Worm (Caenorhabditis elegans) whole organism, young adult: Measurements from ENCODE around the gene C34F6.9.
A peak's percentile ranks its signal among the peaks of the same experiment; 100 is the strongest.

Experiments
- B0035.1 ChIP-seq: sonication (generic microtip); optimal IDR thresholded peaks from 2 replicates; lab custom pipeline; 2016; ENCODE audit warnings: missing genetic modification characterization, mild to moderate bottlenecking, missing compliant biosample characterization, missing genotype, missing genetic modification reagents
- B0261.1 ChIP-seq: sonication (generic microtip); optimal IDR thresholded peaks from 2 replicates; lab custom pipeline; 2016; ENCODE audit warnings: mild to moderate bottlenecking, missing genetic modification characterization, moderate library complexity, missing compliant biosample characterization
- B0336.3 ChIP-seq: fragments of 200-800 bp; sonication (Bioruptor generic); IDR thresholded peaks from 2 replicates; pipeline ENCODE4 v1.3.6; 2022; ENCODE audit warnings: missing genetic modification characterization, missing compliant biosample characterization
- D2030.7 ChIP-seq: fragments of 200-800 bp; sonication (Bioruptor generic); IDR thresholded peaks from 2 replicates; pipeline ENCODE4 v1.3.6; 2022; ENCODE audit warnings: missing genetic modification reagents, missing genetic modification characterization, missing compliant biosample characterization
- F33H1.4 ChIP-seq: fragments of 200-800 bp; sonication (Bioruptor generic); IDR thresholded peaks from 2 replicates; pipeline ENCODE4 v1.3.6; 2022; ENCODE audit warnings: missing genetic modification reagents, missing genetic modification characterization, missing compliant biosample characterization
- F37B4.10 ChIP-seq: fragments of 200-800 bp; sonication (Bioruptor generic); IDR thresholded peaks from 2 replicates; pipeline ENCODE4 v1.3.6; 2022; ENCODE audit warnings: missing genetic modification characterization, missing compliant biosample characterization
- F39B2.1 ChIP-seq: fragments of 200-800 bp; sonication (Bioruptor generic); IDR thresholded peaks from 2 replicates; pipeline ENCODE4 v1.3.6; 2022; ENCODE audit warnings: missing genetic modification reagents, missing genetic modification characterization, missing compliant biosample characterization
- T26A5.8 ChIP-seq: sonication (generic microtip); optimal IDR thresholded peaks from 2 replicates; lab custom pipeline; 2016; ENCODE audit warnings: missing genetic modification characterization, missing compliant biosample characterization
- Y53G8AR.9 ChIP-seq: fragments of 200-800 bp; sonication (Bioruptor generic); conservative IDR thresholded peaks from 2 replicates; pipeline ENCODE4 v1.3.6; 2022; ENCODE audit warnings: missing genetic modification reagents, missing genetic modification characterization, missing compliant biosample characterization
- Y79H2A.3 ChIP-seq: fragments of 200-800 bp; sonication (Bioruptor generic); conservative IDR thresholded peaks from 2 replicates; pipeline ENCODE4 v1.3.6; 2022; ENCODE audit warnings: missing genetic modification reagents, missing genetic modification characterization, missing compliant biosample characterization
- akir-1 ChIP-seq: fragments of 200-800 bp; sonication (Bioruptor generic); optimal IDR thresholded peaks from 2 replicates; lab custom pipeline; 2018; ENCODE audit warnings: mild to moderate bottlenecking, missing genetic modification characterization, moderate library complexity, missing compliant biosample characterization
- atf-7 ChIP-seq: sonication (generic microtip); optimal IDR thresholded peaks from 2 replicates; lab custom pipeline; 2017; ENCODE audit warnings: mild to moderate bottlenecking, missing genetic modification characterization, missing compliant biosample characterization
- cebp-2 ChIP-seq: fragments of 200-800 bp; sonication (Bioruptor generic); IDR thresholded peaks from 2 replicates; pipeline ENCODE4 v1.3.6; 2022; ENCODE audit warnings: missing genetic modification characterization, missing compliant biosample characterization
- egl-18 ChIP-seq: fragments of 200-800 bp; sonication (Bioruptor generic); IDR thresholded peaks from 2 replicates; pipeline ENCODE4 v1.3.6; 2022; ENCODE audit warnings: missing genetic modification reagents, missing genetic modification characterization, missing compliant biosample characterization
- egrh-3 ChIP-seq: fragments of 200-800 bp; sonication (Bioruptor generic); IDR thresholded peaks from 2 replicates; pipeline ENCODE4 v1.3.6; 2022; ENCODE audit warnings: missing genetic modification reagents, missing genetic modification characterization, missing compliant biosample characterization
- fkh-3 ChIP-seq: sonication (generic microtip); optimal IDR thresholded peaks from 2 replicates; lab custom pipeline; 2016; ENCODE audit warnings: mild to moderate bottlenecking, missing genetic modification characterization, missing compliant biosample characterization
- hmg-20 ChIP-seq: fragments of 200-800 bp; sonication (Bioruptor generic); IDR thresholded peaks from 2 replicates; pipeline ENCODE4 v1.3.6; 2022; ENCODE audit warnings: missing genetic modification reagents, missing genetic modification characterization, missing compliant biosample characterization
- lag-1 ChIP-seq: fragments of 200-800 bp; sonication (Bioruptor generic); IDR thresholded peaks from 2 replicates; pipeline ENCODE4 v1.3.6; 2022; ENCODE audit warnings: missing genetic modification reagents, missing genetic modification characterization, missing compliant biosample characterization
- let-607 ChIP-seq, 2 experiments: fragments of 200-800 bp in 1 of 2; sonication (Bioruptor generic) in 1 of 2; sonication (generic microtip) in 1 of 2; optimal IDR thresholded peaks; 2 replicates each; lab custom pipeline; 2016 to 2018; ENCODE audit warnings: mild to moderate bottlenecking in 2 of 2, missing compliant biosample characterization in 2 of 2, missing genetic modification characterization in 2 of 2, moderate library complexity in 2 of 2, missing genotype in 1 of 2
- lin-26 ChIP-seq: fragments of 200-800 bp; sonication (Bioruptor generic); IDR thresholded peaks from 2 replicates; pipeline ENCODE4 v1.3.6; 2022; ENCODE audit warnings: missing genetic modification reagents, missing genetic modification characterization, missing compliant biosample characterization
- madf-3 ChIP-seq: fragments of 200-800 bp; sonication (Bioruptor generic); IDR thresholded peaks from 2 replicates; pipeline ENCODE4 v1.3.6; 2022; ENCODE audit warnings: missing genetic modification reagents, missing genetic modification characterization, missing compliant biosample characterization
- mcd-1 ChIP-seq: fragments of 200-800 bp; sonication (Bioruptor generic); IDR thresholded peaks from 2 replicates; pipeline ENCODE4 v1.3.6; 2022; ENCODE audit warnings: missing genetic modification reagents, missing genetic modification characterization, missing compliant biosample characterization
- mxl-1 ChIP-seq: sonication (generic microtip); optimal IDR thresholded peaks from 2 replicates; lab custom pipeline; 2016; ENCODE audit warnings: missing genetic modification characterization, missing compliant biosample characterization
- nfya-2 ChIP-seq: fragments of 200-800 bp; sonication (Bioruptor generic); IDR thresholded peaks from 2 replicates; pipeline ENCODE4 v1.3.6; 2022; ENCODE audit warnings: missing genetic modification reagents, missing genetic modification characterization, missing compliant biosample characterization
- nhr-120 ChIP-seq: fragments of 200-800 bp; sonication (Bioruptor generic); IDR thresholded peaks from 2 replicates; pipeline ENCODE4 v1.3.6; 2022; ENCODE audit warnings: missing genetic modification characterization, missing compliant biosample characterization
- nhr-80 ChIP-seq: sonication (generic microtip); optimal IDR thresholded peaks from 2 replicates; lab custom pipeline; 2016; ENCODE audit warnings: missing genetic modification characterization, missing compliant biosample characterization
- nhr-90 ChIP-seq: sonication (generic microtip); optimal IDR thresholded peaks from 2 replicates; lab custom pipeline; 2016; ENCODE audit warnings: missing genotype, mild to moderate bottlenecking, missing genetic modification characterization, missing compliant biosample characterization
- pbrm-1 ChIP-seq: fragments of 200-800 bp; sonication (Bioruptor generic); IDR thresholded peaks from 2 replicates; pipeline ENCODE4 v1.3.6; 2022; ENCODE audit warnings: missing genetic modification reagents, missing genetic modification characterization, missing compliant biosample characterization
- pha-4 ChIP-seq: fragments of 150-350 bp; sonication (generic microtip); optimal IDR thresholded peaks from 2 replicates; lab custom pipeline; 2014; ENCODE audit warnings: missing biosample characterization, missing genetic modification reagents, missing genetic modification characterization
- snpc-4 ChIP-seq, 5 experiments: fragments of 150-350 bp in 1 of 5; sonication (generic microtip) in 4 of 5; optimal IDR thresholded peaks; 2 replicates each; lab custom pipeline; 2014 to 2018; ENCODE audit warnings: missing genetic modification characterization in 5 of 5, missing biosample characterization in 3 of 5, antibody characterized with exemption in 2 of 5, mild to moderate bottlenecking in 2 of 5, missing compliant biosample characterization in 2 of 5, missing genotype in 2 of 5, moderate library complexity in 2 of 5, missing genetic modification reagents in 1 of 5
- somi-1 ChIP-seq: fragments of 200-800 bp; sonication (Bioruptor generic); optimal IDR thresholded peaks from 2 replicates; lab custom pipeline; 2018; ENCODE audit warnings: mild to moderate bottlenecking, missing genetic modification characterization, missing compliant biosample characterization
- unc-130 ChIP-seq: sonication (generic microtip); optimal IDR thresholded peaks from 2 replicates; lab custom pipeline; 2016; ENCODE audit warnings: missing genetic modification reagents, missing genetic modification characterization, missing compliant biosample characterization
- zfh-2 ChIP-seq: fragments of 200-800 bp; sonication (Bioruptor generic); conservative IDR thresholded peaks from 2 replicates; pipeline ENCODE4 v1.3.6; 2022; ENCODE audit warnings: missing genetic modification reagents, missing genetic modification characterization, missing compliant biosample characterization
- ztf-18 ChIP-seq: sonication (generic microtip); optimal IDR thresholded peaks from 2 replicates; lab custom pipeline; 2016; ENCODE audit warnings: missing genotype, mild to moderate bottlenecking, missing genetic modification characterization, missing compliant biosample characterization
- ztf-26 ChIP-seq: sonication (generic microtip); optimal IDR thresholded peaks from 2 replicates; lab custom pipeline; 2017; ENCODE audit warnings: missing genetic modification characterization, missing compliant biosample characterization
- ztf-28 ChIP-seq: fragments of 200-800 bp; sonication (Bioruptor generic); IDR thresholded peaks from 2 replicates; pipeline ENCODE4 v1.3.6; 2022; ENCODE audit warnings: missing genetic modification reagents, missing genetic modification characterization, missing compliant biosample characterization
- ztf-3 ChIP-seq: fragments of 200-800 bp; sonication (Bioruptor generic); optimal IDR thresholded peaks from 2 replicates; lab custom pipeline; 2018; ENCODE audit warnings: mild to moderate bottlenecking, missing genetic modification characterization, missing compliant biosample characterization
- ztf-6 ChIP-seq: fragments of 200-800 bp; sonication (Bioruptor generic); IDR thresholded peaks from 2 replicates; pipeline ENCODE4 v1.3.6; 2022; ENCODE audit warnings: missing genetic modification reagents, missing genetic modification characterization, missing compliant biosample characterization

C34F6.9 gene

DNA sequence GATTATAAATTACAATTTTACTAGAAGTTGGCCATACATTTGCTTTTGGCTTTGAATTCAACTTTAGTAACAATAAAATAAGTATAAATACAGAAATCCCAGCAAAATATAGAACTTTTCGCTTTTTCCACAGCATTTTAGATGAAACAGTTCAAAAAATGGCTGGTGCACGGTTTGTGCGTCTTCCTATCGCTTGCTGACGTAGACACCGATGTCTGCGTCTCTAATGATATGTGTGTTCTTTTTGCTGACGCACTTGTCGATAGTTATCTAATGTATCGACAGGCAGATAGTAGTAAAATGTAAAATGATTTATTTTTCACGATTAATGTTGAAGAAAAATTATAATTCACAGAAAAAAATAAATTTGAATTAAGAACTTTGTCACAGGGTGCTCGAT is 15.5 kb downstream of the C34F6.9 start, which contains the start of gene hst-2 (continued):
- no peak for TF ChIP-seq F37B4.10 (GFP tag; lab: Robert Waterston, UW)
- TF ChIP-seq egl-18 (GFP tag; lab: Robert Waterston, UW): no peak
- TF ChIP-seq ztf-18: peak; percentile 95
- peak; percentile 61 for TF ChIP-seq pha-4 (tag; lab: Kevin White, UChicago)
- TF ChIP-seq ztf-28 (GFP tag; lab: Robert Waterston, UW): no peak
- TF ChIP-seq akir-1 (GFP tag; lab: Kevin White, UChicago): no peak
- TF ChIP-seq atf-7 (tag; lab: Kevin White, UChicago): peak; percentile 13
- no peak for TF ChIP-seq D2030.7 (GFP tag; lab: Robert Waterston, UW)
- no peak for TF ChIP-seq ztf-6 (GFP tag; lab: Robert Waterston, UW)
- peak; percentile 80 for TF ChIP-seq pbrm-1 (GFP tag; lab: Robert Waterston, UW)
- no peak for TF ChIP-seq fkh-3 (tag; lab: Kevin White, UChicago)
- TF ChIP-seq ztf-26 (tag; lab: Kevin White, UChicago): peak; percentile 24
- peak in 1 of 2 experiments; percentile 75 for TF ChIP-seq let-607 (tag; optimal IDR thresholded peaks at IDR 0.05; lab: Kevin White, UChicago)
- no peak for TF ChIP-seq F33H1.4 (GFP tag; lab: Robert Waterston, UW)
- no peak for TF ChIP-seq mxl-1 (tag; lab: Kevin White, UChicago)
- TF ChIP-seq lin-26 (GFP tag; lab: Robert Waterston, UW): no peak
- no peak for TF ChIP-seq hmg-20
- TF ChIP-seq nfya-2 (GFP tag; lab: Robert Waterston, UW): no peak
- peak; percentile 32 for TF ChIP-seq B0035.1 (tag; lab: Kevin White, UChicago)
- no peak for TF ChIP-seq nhr-90 (tag; lab: Kevin White, UChicago)
- no peak for TF ChIP-seq T26A5.8 (tag; lab: Kevin White, UChicago)
- TF ChIP-seq lag-1 (GFP tag; lab: Robert Waterston, UW): no peak
- TF ChIP-seq somi-1 (GFP tag; lab: Kevin White, UChicago): peak; percentile 4
- TF ChIP-seq Y53G8AR.9: peak; percentile 86
- TF ChIP-seq unc-130 (GFP tag; lab: Kevin White, UChicago): no peak
- peak; percentile 76 for TF ChIP-seq B0336.3 (GFP tag; lab: Robert Waterston, UW)
- TF ChIP-seq ztf-3 (GFP tag; lab: Kevin White, UChicago): no peak
- TF ChIP-seq madf-3 (GFP tag; lab: Robert Waterston, UW): no peak
- TF ChIP-seq snpc-4 (GFP tag; optimal IDR thresholded peaks at IDR 0.05; lab: Kevin White, UChicago): no peak
- TF ChIP-seq snpc-4 (tag; optimal IDR thresholded peaks at IDR 0.05; lab: Kevin White, UChicago): peak in 2 of 4 experiments; percentile 44 to 57

DNA sequence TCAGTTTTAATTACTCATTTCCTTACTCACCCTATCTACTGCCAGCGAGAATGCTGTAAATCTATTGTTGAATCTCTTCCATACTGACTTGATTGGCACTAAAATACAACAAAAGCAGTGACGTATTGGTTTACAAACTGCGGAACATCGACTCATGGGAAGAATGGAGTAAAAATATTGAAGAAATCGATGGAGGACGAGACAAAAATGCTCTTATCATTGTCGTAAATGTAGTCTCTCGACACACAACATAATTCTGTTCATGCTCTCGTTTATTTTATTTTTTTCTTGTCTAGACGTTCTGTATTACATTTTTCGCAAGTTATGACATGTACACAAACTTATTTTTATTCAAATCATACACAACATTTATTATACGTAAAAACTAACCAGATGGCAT is 18.7 kb downstream of the C34F6.9 start, which contains the start of gene C34F6.11:
TSS of gene C34F6.11 (minus strand) at position 160 of the 400 bp plus-strand sequence.
- TF ChIP-seq cebp-2: no peak
- no peak for TF ChIP-seq F39B2.1
- no peak for TF ChIP-seq nhr-120 (GFP tag; lab: Robert Waterston, UW)
- no peak for TF ChIP-seq snpc-4 (GFP tag; optimal IDR thresholded peaks at IDR 0.05; lab: Kevin White, UChicago)
- TF ChIP-seq snpc-4 (tag; optimal IDR thresholded peaks at IDR 0.05; lab: Kevin White, UChicago): no peak
- no peak for TF ChIP-seq B0261.1 (tag; lab: Kevin White, UChicago)
- peak; percentile 62 for TF ChIP-seq nhr-80
- no peak for TF ChIP-seq Y79H2A.3

DNA sequence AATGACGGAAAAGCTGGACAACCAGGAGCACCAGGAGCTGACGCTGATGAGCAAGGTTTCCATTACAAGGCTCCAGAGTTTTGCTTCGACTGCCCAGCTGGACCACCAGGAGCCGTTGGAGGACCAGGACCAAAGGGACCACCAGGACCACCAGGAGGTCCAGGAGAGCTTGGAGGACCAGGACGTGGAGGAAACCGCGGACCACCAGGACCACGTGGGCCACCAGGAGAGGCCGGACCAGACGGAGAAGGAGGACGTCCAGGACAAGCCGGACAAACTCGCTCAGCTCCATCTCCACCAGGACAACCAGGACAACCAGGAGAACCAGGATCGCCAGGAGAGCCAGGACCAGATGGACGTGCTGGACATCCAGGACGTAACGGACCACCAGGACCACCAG is 20.5 kb downstream of the C34F6.9 start:
- TF ChIP-seq zfh-2 (peak; percentile 72), mcd-1 (GFP tag; lab: Robert Waterston, UW) (0 out of 2 replicates have a peak, but pooled peaks have one; percentile 31), egrh-3 (GFP tag; lab: Robert Waterston, UW) (peak; percentile 88; the same call in 1 of the 2 replicates)
